Fruit fly (Drosophila melanogaster): Measurements from ENCODE around the gene CG13311.

- TF ChIP-seq psq (optimal IDR thresholded peaks at IDR 0.05) (no peak), pan (optimal IDR thresholded peaks at IDR 0.05) (no peak), usp (GFP tag; optimal IDR thresholded peaks at IDR 0.05) (no peak), CG8478 (optimal IDR thresholded peaks at IDR 0.05) (no peak), EcR (GFP tag; optimal IDR thresholded peaks at IDR 0.05) (no peak)
Observed at dm6 chr3L:8788445-8788844, 13.5 kb downstream of the CG13311 start, which contains the start of gene Acbp5.
